Worm (Caenorhabditis elegans): ENCODE data around the gene ZK353.3.

- TF ChIP-seq ceh-28 (tag; optimal IDR thresholded peaks at IDR 0.05) (no peak), nhr-12 (tag; optimal IDR thresholded peaks at IDR 0.05) (no peak)
Observed at ce11 chrIII:8368619-8369018, 27.2 kb upstream of the ZK353.3 start, which contains the start of gene R05D3.9.

Measured in whole organism, L3 larva.